Worm (Caenorhabditis elegans) whole organism, young adult: ENCODE results near the gene cdr-7.

Source experiments
- C06A6.2 ChIP-seq: fragments of 200-800 bp; sonication (Bioruptor generic); conservative IDR thresholded peaks from 2 replicates; pipeline ENCODE4 v1.3.6; 2022; ENCODE audit warnings: missing genetic modification characterization, missing compliant biosample characterization
- D2030.7 ChIP-seq: fragments of 200-800 bp; sonication (Bioruptor generic); IDR thresholded peaks from 2 replicates; pipeline ENCODE4 v1.3.6; 2022; ENCODE audit warnings: missing genetic modification reagents, missing genetic modification characterization, missing compliant biosample characterization
- F37B4.10 ChIP-seq: fragments of 200-800 bp; sonication (Bioruptor generic); IDR thresholded peaks from 2 replicates; pipeline ENCODE4 v1.3.6; 2022; ENCODE audit warnings: missing genetic modification characterization, missing compliant biosample characterization
- F39B2.1 ChIP-seq: fragments of 200-800 bp; sonication (Bioruptor generic); IDR thresholded peaks from 2 replicates; pipeline ENCODE4 v1.3.6; 2022; ENCODE audit warnings: missing genetic modification reagents, missing genetic modification characterization, missing compliant biosample characterization
- K11D2.4 ChIP-seq: fragments of 200-800 bp; sonication (Bioruptor generic); IDR thresholded peaks from 2 replicates; pipeline ENCODE4 v1.3.6; 2022; ENCODE audit warnings: missing genetic modification reagents, missing genetic modification characterization, missing compliant biosample characterization
- K12H6.12 ChIP-seq: fragments of 200-800 bp; sonication (Bioruptor generic); optimal IDR thresholded peaks from 2 replicates; lab custom pipeline; 2018; ENCODE audit warnings: mild to moderate bottlenecking, missing genetic modification characterization, missing compliant biosample characterization
- Y53F4B.3 ChIP-seq: fragments of 200-800 bp; sonication (Bioruptor generic); IDR thresholded peaks from 2 replicates; pipeline ENCODE4 v1.3.6; 2022; ENCODE audit warnings: missing genetic modification reagents, missing genetic modification characterization, missing compliant biosample characterization
- aptf-3 ChIP-seq: fragments of 200-800 bp; sonication (Bioruptor generic); IDR thresholded peaks from 2 replicates; pipeline ENCODE4 v1.3.6; 2022; ENCODE audit warnings: missing genetic modification characterization, missing compliant biosample characterization
- attf-3 ChIP-seq: fragments of 200-800 bp; sonication (Bioruptor generic); conservative IDR thresholded peaks from 2 replicates; pipeline ENCODE4 v1.3.6; 2022; ENCODE audit warnings: missing genetic modification reagents, missing genetic modification characterization, missing compliant biosample characterization
- attf-5 ChIP-seq: fragments of 200-800 bp; sonication (Bioruptor generic); optimal IDR thresholded peaks from 2 replicates; lab custom pipeline; 2018; ENCODE audit warnings: mild to moderate bottlenecking, missing genetic modification characterization, missing compliant biosample characterization
- bed-2 ChIP-seq: fragments of 200-800 bp; sonication (Bioruptor generic); IDR thresholded peaks from 2 replicates; pipeline ENCODE4 v1.3.6; 2022; ENCODE audit warnings: missing genetic modification reagents, missing genetic modification characterization, missing compliant biosample characterization
- cebp-1 ChIP-seq, 2 experiments: fragments of 200-800 bp in 1 of 2; sonication (Bioruptor generic) in 1 of 2; sonication (generic microtip) in 1 of 2; IDR thresholded peaks in 1 of 2; optimal IDR thresholded peaks in 1 of 2; 2 replicates each; pipeline versions ENCODE4 v1.3.6 to Lab custom; 2017 to 2022; ENCODE audit warnings: missing compliant biosample characterization in 2 of 2, missing genetic modification characterization in 2 of 2, mild to moderate bottlenecking in 1 of 2, missing genetic modification reagents in 1 of 2, moderate library complexity in 1 of 2
- ceh-100 ChIP-seq: fragments of 200-800 bp; sonication (Bioruptor generic); IDR thresholded peaks from 2 replicates; pipeline ENCODE4 v1.3.6; 2022; ENCODE audit warnings: missing genetic modification reagents, missing genetic modification characterization, missing compliant biosample characterization
- ceh-40 ChIP-seq: fragments of 200-800 bp; sonication (Bioruptor generic); IDR thresholded peaks from 2 replicates; pipeline ENCODE4 v1.3.6; 2022; ENCODE audit warnings: missing genetic modification characterization, missing compliant biosample characterization
- ceh-79 ChIP-seq: sonication (generic microtip); optimal IDR thresholded peaks from 2 replicates; lab custom pipeline; 2017; ENCODE audit warnings: mild to moderate bottlenecking, missing genetic modification characterization, missing compliant biosample characterization
- die-1 ChIP-seq: sonication (generic microtip); optimal IDR thresholded peaks from 2 replicates; lab custom pipeline; 2016; ENCODE audit warnings: missing genotype, mild to moderate bottlenecking, missing genetic modification characterization, missing compliant biosample characterization
- efl-1 ChIP-seq: fragments of 150-350 bp; optimal IDR thresholded peaks from 2 replicates; lab custom pipeline; 2014; ENCODE audit warnings: missing biosample characterization, missing genetic modification reagents, missing genetic modification characterization
- ekl-4 ChIP-seq: fragments of 200-800 bp; sonication (Bioruptor generic); IDR thresholded peaks from 2 replicates; pipeline ENCODE4 v1.3.6; 2022; ENCODE audit warnings: missing genetic modification reagents, missing genetic modification characterization, missing compliant biosample characterization
- hlh-12 ChIP-seq: sonication (generic microtip); optimal IDR thresholded peaks from 2 replicates; lab custom pipeline; 2016; ENCODE audit warnings: missing genetic modification characterization, missing compliant biosample characterization
- hmg-1.2 ChIP-seq: fragments of 200-800 bp; sonication (Bioruptor generic); IDR thresholded peaks from 2 replicates; pipeline ENCODE4 v1.3.6; 2022; ENCODE audit warnings: missing genetic modification reagents, missing genetic modification characterization, missing compliant biosample characterization
- lin-26 ChIP-seq: fragments of 200-800 bp; sonication (Bioruptor generic); IDR thresholded peaks from 2 replicates; pipeline ENCODE4 v1.3.6; 2022; ENCODE audit warnings: missing genetic modification reagents, missing genetic modification characterization, missing compliant biosample characterization
- lir-1 ChIP-seq: fragments of 200-800 bp; sonication (Bioruptor generic); conservative IDR thresholded peaks from 2 replicates; pipeline ENCODE4 v1.3.6; 2022; ENCODE audit warnings: missing genetic modification reagents, missing genetic modification characterization, missing compliant biosample characterization
- lsy-27 ChIP-seq: sonication (generic microtip); optimal IDR thresholded peaks from 2 replicates; lab custom pipeline; 2017; ENCODE audit warnings: missing genetic modification characterization, mild to moderate bottlenecking, missing compliant biosample characterization, antibody characterized with exemption, missing genotype, borderline replicate concordance; ENCODE audit not compliant: insufficient read depth
- madf-10 ChIP-seq: sonication (generic microtip); optimal IDR thresholded peaks from 2 replicates; lab custom pipeline; 2016; ENCODE audit warnings: mild to moderate bottlenecking, missing genetic modification characterization, missing compliant biosample characterization
- madf-8 ChIP-seq: fragments of 200-800 bp; sonication (Bioruptor generic); conservative IDR thresholded peaks from 2 replicates; pipeline ENCODE4 v1.3.6; 2022; ENCODE audit warnings: missing genetic modification reagents, missing genetic modification characterization, missing compliant biosample characterization
- mes-4 ChIP-seq: sonication (generic microtip); optimal IDR thresholded peaks from 2 replicates; lab custom pipeline; 2016; ENCODE audit warnings: missing genotype, missing genetic modification characterization, missing compliant biosample characterization
- nfyb-1 ChIP-seq: fragments of 200-800 bp; sonication (Bioruptor generic); IDR thresholded peaks from 2 replicates; pipeline ENCODE4 v1.3.6; 2022; ENCODE audit warnings: missing genetic modification reagents, missing genetic modification characterization, missing compliant biosample characterization
- nhr-27 ChIP-seq: fragments of 200-800 bp; sonication (Bioruptor generic); optimal IDR thresholded peaks from 2 replicates; lab custom pipeline; 2018; ENCODE audit warnings: mild to moderate bottlenecking, missing genetic modification characterization, moderate library complexity, missing compliant biosample characterization
- rcor-1 ChIP-seq: fragments of 200-800 bp; sonication (Bioruptor generic); IDR thresholded peaks from 2 replicates; pipeline ENCODE4 v1.3.6; 2022; ENCODE audit warnings: missing genetic modification reagents, missing genetic modification characterization, missing compliant biosample characterization
- snpc-3.4 ChIP-seq: sonication (generic microtip); optimal IDR thresholded peaks from 2 replicates; lab custom pipeline; 2017; ENCODE audit warnings: missing genetic modification characterization, mild to moderate bottlenecking, missing compliant biosample characterization, antibody characterized with exemption, moderate library complexity, missing genotype, missing genetic modification reagents
- somi-1 ChIP-seq: fragments of 200-800 bp; sonication (Bioruptor generic); optimal IDR thresholded peaks from 2 replicates; lab custom pipeline; 2018; ENCODE audit warnings: mild to moderate bottlenecking, missing genetic modification characterization, missing compliant biosample characterization
- tlf-1 ChIP-seq: fragments of 200-800 bp; sonication (Bioruptor generic); optimal IDR thresholded peaks from 2 replicates; lab custom pipeline; 2018; ENCODE audit warnings: mild to moderate bottlenecking, missing genetic modification characterization, missing compliant biosample characterization
- unc-62 ChIP-seq: fragments of 150-350 bp; optimal IDR thresholded peaks from 2 replicates; lab custom pipeline; 2014; ENCODE audit warnings: missing biosample characterization, missing genetic modification reagents, missing genetic modification characterization
- zfh-2 ChIP-seq: fragments of 200-800 bp; sonication (Bioruptor generic); conservative IDR thresholded peaks from 2 replicates; pipeline ENCODE4 v1.3.6; 2022; ENCODE audit warnings: missing genetic modification reagents, missing genetic modification characterization, missing compliant biosample characterization
- ztf-3 ChIP-seq: fragments of 200-800 bp; sonication (Bioruptor generic); optimal IDR thresholded peaks from 2 replicates; lab custom pipeline; 2018; ENCODE audit warnings: mild to moderate bottlenecking, missing genetic modification characterization, missing compliant biosample characterization

cdr-7 gene

DNA sequence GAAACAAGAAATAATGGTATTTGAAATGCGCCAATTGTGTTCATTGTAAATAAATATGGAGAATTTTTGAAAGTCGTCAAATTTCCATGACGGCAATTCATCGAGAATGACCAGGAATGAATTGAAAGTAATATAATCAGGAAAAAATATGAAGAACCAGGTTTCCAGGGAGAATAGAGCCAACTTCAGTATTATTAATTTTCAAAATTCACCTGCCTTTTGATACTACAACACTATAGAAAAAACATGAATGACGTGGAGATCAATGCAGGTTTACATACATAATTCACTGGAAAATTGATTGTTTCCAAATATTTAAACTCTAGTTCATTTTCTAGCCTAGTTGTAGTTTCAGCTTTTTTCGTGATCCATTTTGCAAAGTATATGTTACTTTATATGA, 21.8 kb upstream of the cdr-7 start, which contains the start of gene srh-25:
Gene srh-25, minus strand, starts transcription at position 101 of the 400 bp plus-strand sequence.
- no peak for TF ChIP-seq Y53F4B.3
- no peak for TF ChIP-seq nfyb-1 (GFP tag; lab: Robert Waterston, UW)
- no peak for TF ChIP-seq tlf-1 (GFP tag; lab: Kevin White, UChicago)
- TF ChIP-seq F37B4.10 (GFP tag; lab: Robert Waterston, UW): no peak
- TF ChIP-seq madf-10 (tag; lab: Kevin White, UChicago): no peak
- no peak for TF ChIP-seq F39B2.1 (GFP tag; lab: Robert Waterston, UW)
- no peak for TF ChIP-seq attf-3 (GFP tag; lab: Robert Waterston, UW)
- no peak for TF ChIP-seq hmg-1.2
- no peak for TF ChIP-seq die-1 (tag; lab: Kevin White, UChicago)
- TF ChIP-seq D2030.7 (GFP tag; lab: Robert Waterston, UW): no peak
- TF ChIP-seq zfh-2 (GFP tag; lab: Robert Waterston, UW): no peak
- TF ChIP-seq cebp-1 (GFP tag; IDR thresholded peaks at IDR 0.05; lab: Robert Waterston, UW): no peak
- no peak for TF ChIP-seq cebp-1 (tag; optimal IDR thresholded peaks at IDR 0.05; lab: Kevin White, UChicago)
- TF ChIP-seq ztf-3 (GFP tag; lab: Kevin White, UChicago): no peak
- no peak for TF ChIP-seq somi-1 (GFP tag; lab: Kevin White, UChicago)
- no peak for TF ChIP-seq madf-8 (GFP tag; lab: Robert Waterston, UW)
- TF ChIP-seq attf-5 (GFP tag; lab: Kevin White, UChicago): no peak

DNA sequence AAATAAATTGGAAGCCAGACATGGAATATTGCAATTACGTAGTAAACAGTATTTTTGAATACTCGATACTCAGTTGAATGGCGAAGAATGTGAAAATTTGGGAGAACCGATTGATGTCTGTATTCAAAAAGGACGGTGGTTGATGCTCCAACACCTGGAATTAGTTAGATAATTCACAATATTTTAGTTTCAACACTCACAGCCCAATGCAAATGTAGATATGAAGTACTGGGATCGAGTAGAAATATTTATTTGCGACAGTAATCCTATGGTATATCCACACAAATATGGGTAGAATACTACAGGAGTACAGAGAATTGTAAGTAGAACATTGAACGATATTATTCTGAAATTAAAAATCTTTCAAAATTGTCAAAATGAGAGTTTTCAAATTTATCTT, 21.2 kb upstream of the cdr-7 start:
- no peak for TF ChIP-seq nhr-27 (tag; lab: Kevin White, UChicago)
- TF ChIP-seq ceh-40 (GFP tag; lab: Robert Waterston, UW): no peak
- no peak for TF ChIP-seq K12H6.12 (tag; lab: Kevin White, UChicago)

DNA sequence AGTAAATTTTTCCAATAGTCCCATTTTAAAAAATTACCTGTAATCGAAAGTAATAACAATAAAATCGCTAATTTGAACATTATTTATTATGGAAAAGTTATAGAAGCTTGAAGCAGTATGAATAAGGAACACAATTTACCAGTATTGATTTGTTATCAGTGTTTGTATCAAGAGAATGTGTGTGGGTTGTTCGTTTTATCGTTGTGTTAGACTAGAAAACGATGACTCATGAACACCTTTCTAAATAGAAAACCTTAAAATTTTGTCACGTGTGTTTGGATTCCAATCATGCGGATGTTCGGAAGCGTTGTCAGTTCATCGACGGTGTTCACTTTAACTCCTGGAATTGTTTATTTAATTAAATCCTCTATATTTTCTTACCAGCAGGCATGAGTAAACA, 20.2 kb upstream of the cdr-7 start, which contains the start of gene C54D10.13:
Gene C54D10.13, minus strand, starts transcription at position 179 of the 400 bp plus-strand sequence.
- TF ChIP-seq lsy-27 (tag; lab: Kevin White, UChicago) (no peak), unc-62 (GFP tag; lab: Kevin White, UChicago) (no peak), rcor-1 (no peak), efl-1 (no peak), C06A6.2 (GFP tag; lab: Robert Waterston, UW) (no peak), mes-4 (tag; lab: Kevin White, UChicago) (no peak), bed-2 (no peak), attf-3 (GFP tag; lab: Robert Waterston, UW) (no peak), lir-1 (GFP tag; lab: Robert Waterston, UW) (no peak), hlh-12 (tag; lab: Kevin White, UChicago) (no peak), lin-26 (GFP tag; lab: Robert Waterston, UW) (no peak), ceh-79 (tag; lab: Kevin White, UChicago) (no peak)
- TF ChIP-seq, all 124 proteins: peak for 0

DNA sequence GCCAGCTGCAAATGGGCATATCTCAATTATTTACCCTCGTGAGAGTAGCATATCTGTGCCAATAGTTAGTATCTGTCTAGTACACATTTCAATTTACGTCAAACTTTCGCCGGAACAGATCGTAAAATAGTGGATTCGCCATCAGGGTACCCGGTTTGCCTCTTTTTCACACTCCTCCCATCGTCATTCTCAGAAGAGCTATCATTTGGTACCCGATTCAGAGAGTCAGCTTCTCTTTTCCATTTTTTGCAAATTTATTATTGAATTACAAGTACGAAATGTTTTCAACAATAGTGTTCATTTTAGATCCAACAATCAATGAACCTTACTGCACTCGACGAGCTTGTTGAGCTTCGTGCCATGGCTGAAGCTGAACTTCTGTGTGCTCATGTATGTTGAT, 17.1 kb upstream of the cdr-7 start, which contains the start of gene C54D10.5:
Gene C54D10.5, plus strand, starts transcription at position 301 of the 400 bp plus-strand sequence.
- TF ChIP-seq aptf-3 (GFP tag; lab: Robert Waterston, UW): no peak
- no peak for TF ChIP-seq snpc-3.4 (tag; lab: Kevin White, UChicago)
- TF ChIP-seq lir-1 (GFP tag; lab: Robert Waterston, UW): no peak
- TF ChIP-seq ceh-79 (tag; lab: Kevin White, UChicago): no peak
- TF ChIP-seq mes-4 (tag; lab: Kevin White, UChicago): no peak
- no peak for TF ChIP-seq ceh-100
- no peak for TF ChIP-seq bed-2
- no peak for TF ChIP-seq hmg-1.2
- TF ChIP-seq ekl-4 (GFP tag; lab: Robert Waterston, UW): no peak
- TF ChIP-seq K11D2.4 (GFP tag; lab: Robert Waterston, UW): no peak
- TF ChIP-seq madf-8 (GFP tag; lab: Robert Waterston, UW): no peak
